Worm (Caenorhabditis elegans): ENCODE data around the gene arid-1.

ce11 chrV:137667-138066 is 48.3 kb upstream of the arid-1 start:
- TF ChIP-seq fos-1 (tag; optimal IDR thresholded peaks at IDR 0.05) (no peak), egl-27 (tag; optimal IDR thresholded peaks at IDR 0.05) (no peak), fkh-10 (GFP tag; optimal IDR thresholded peaks at IDR 0.05) (no peak), unc-62 (GFP tag; optimal IDR thresholded peaks at IDR 0.05) (no peak), elt-3 (tag; optimal IDR thresholded peaks at IDR 0.05) (no peak)

All from whole organism, L3 larva.